Worm (Caenorhabditis elegans) whole organism, L2 larva: ENCODE measurements around the gene cct-6.

Source experiments
- C34F6.9 ChIP-seq: fragments of 150-350 bp; optimal IDR thresholded peaks from 2 replicates; lab custom pipeline; 2014; ENCODE audit warnings: missing biosample characterization, missing genetic modification characterization
- F13H6.1 ChIP-seq: sonication (generic microtip); optimal IDR thresholded peaks from 2 replicates; lab custom pipeline; 2016; ENCODE audit warnings: missing genetic modification characterization, missing compliant biosample characterization
- R02D3.7 ChIP-seq: fragments of 150-350 bp; optimal IDR thresholded peaks from 2 replicates; lab custom pipeline; 2014; ENCODE audit warnings: missing biosample characterization, missing genetic modification characterization
- Y55F3AM.14 ChIP-seq: fragments of 200-800 bp; sonication (Bioruptor generic); optimal IDR thresholded peaks from 2 replicates; lab custom pipeline; 2018; ENCODE audit warnings: mild to moderate bottlenecking, missing genetic modification characterization, missing compliant biosample characterization
- ZK546.5 ChIP-seq: sonication (generic microtip); optimal IDR thresholded peaks from 2 replicates; lab custom pipeline; 2017; ENCODE audit warnings: missing biosample characterization, missing genetic modification characterization
- alr-1 ChIP-seq: fragments of 150-350 bp; optimal IDR thresholded peaks from 2 replicates; lab custom pipeline; 2014; ENCODE audit warnings: missing biosample characterization, missing genetic modification characterization
- aly-2 ChIP-seq: fragments of 150-350 bp; optimal IDR thresholded peaks from 2 replicates; lab custom pipeline; 2014; ENCODE audit warnings: missing biosample characterization, missing genetic modification characterization
- ama-1 ChIP-seq: fragments of 150-350 bp; optimal IDR thresholded peaks from 2 replicates; lab custom pipeline; 2018; ENCODE audit warnings: inconsistent platforms
- blmp-1 ChIP-seq: sonication (generic microtip); optimal IDR thresholded peaks from 2 replicates; lab custom pipeline; 2017; ENCODE audit warnings: missing genetic modification characterization, mild to moderate bottlenecking, missing compliant biosample characterization, antibody characterized with exemption, moderate library complexity; ENCODE audit not compliant: insufficient read depth
- ceh-16 ChIP-seq: fragments of 150-350 bp; optimal IDR thresholded peaks from 2 replicates; lab custom pipeline; 2014; ENCODE audit warnings: missing biosample characterization, missing genetic modification characterization
- ceh-82 ChIP-seq: fragments of 150-350 bp; optimal IDR thresholded peaks from 2 replicates; lab custom pipeline; 2014; ENCODE audit warnings: missing biosample characterization, missing genetic modification characterization
- crh-2 ChIP-seq: sonication (generic microtip); optimal IDR thresholded peaks from 2 replicates; lab custom pipeline; 2017; ENCODE audit warnings: missing biosample characterization, missing genetic modification characterization
- dmd-4 ChIP-seq: sonication (generic microtip); optimal IDR thresholded peaks from 2 replicates; lab custom pipeline; 2017; ENCODE audit warnings: missing biosample characterization, missing genetic modification characterization
- egl-27 ChIP-seq: sonication (generic microtip); optimal IDR thresholded peaks from 3 replicates; lab custom pipeline; 2017; ENCODE audit warnings: missing biosample characterization, missing genetic modification reagents, missing genetic modification characterization
- elt-1 ChIP-seq: fragments of 150-350 bp; optimal IDR thresholded peaks from 2 replicates; lab custom pipeline; 2014; ENCODE audit warnings: missing biosample characterization, missing genetic modification characterization
- elt-3 ChIP-seq: sonication (generic microtip); optimal IDR thresholded peaks from 2 replicates; lab custom pipeline; 2017; ENCODE audit warnings: missing biosample characterization, missing genetic modification characterization
- fos-1 ChIP-seq: fragments of 150-350 bp; optimal IDR thresholded peaks from 2 replicates; lab custom pipeline; 2014; ENCODE audit warnings: missing biosample characterization, missing genetic modification characterization
- gmeb-1 ChIP-seq: fragments of 150-350 bp; optimal IDR thresholded peaks from 2 replicates; lab custom pipeline; 2014; ENCODE audit warnings: missing biosample characterization, missing genetic modification characterization
- lin-11 ChIP-seq: fragments of 150-350 bp; sonication (generic microtip); optimal IDR thresholded peaks from 2 replicates; lab custom pipeline; 2014; ENCODE audit warnings: missing biosample characterization, missing genetic modification characterization, inconsistent platforms, mixed read lengths
- lin-13 ChIP-seq: fragments of 150-350 bp; optimal IDR thresholded peaks from 2 replicates; lab custom pipeline; 2014; ENCODE audit warnings: missing biosample characterization, missing genetic modification reagents, missing genetic modification characterization
- lin-39 ChIP-seq: fragments of 150-350 bp; optimal IDR thresholded peaks from 2 replicates; lab custom pipeline; 2014; ENCODE audit warnings: missing biosample characterization, missing genetic modification reagents, missing genetic modification characterization
- lsy-2 ChIP-seq, 2 experiments: fragments of 150-350 bp in 1 of 2; sonication (generic microtip) in 1 of 2; optimal IDR thresholded peaks; 2 replicates each; lab custom pipeline; 2014 to 2017; ENCODE audit warnings: missing biosample characterization in 2 of 2, missing genetic modification characterization in 2 of 2
- mab-5 ChIP-seq: fragments of 150-350 bp; optimal IDR thresholded peaks from 2 replicates; lab custom pipeline; 2014; ENCODE audit warnings: missing biosample characterization, missing genetic modification characterization
- mbf-1 ChIP-seq: sonication (generic microtip); optimal IDR thresholded peaks from 2 replicates; lab custom pipeline; 2017; ENCODE audit warnings: missing biosample characterization, missing genetic modification characterization
- mdl-1 ChIP-seq, 2 experiments: fragments of 150-350 bp in 1 of 2; sonication (generic microtip) in 1 of 2; optimal IDR thresholded peaks; 2 replicates each; lab custom pipeline; 2017; ENCODE audit warnings: missing biosample characterization in 2 of 2, missing genetic modification characterization in 2 of 2
- nhr-10 ChIP-seq: sonication (generic microtip); optimal IDR thresholded peaks from 2 replicates; lab custom pipeline; 2017; ENCODE audit warnings: missing biosample characterization, missing genetic modification characterization
- nhr-11 ChIP-seq: fragments of 150-350 bp; optimal IDR thresholded peaks from 2 replicates; lab custom pipeline; 2014; ENCODE audit warnings: missing biosample characterization, missing genetic modification characterization
- nhr-12 ChIP-seq: fragments of 150-350 bp; optimal IDR thresholded peaks from 2 replicates; lab custom pipeline; 2014; ENCODE audit warnings: missing biosample characterization, missing genetic modification characterization
- nhr-129 ChIP-seq: fragments of 150-350 bp; optimal IDR thresholded peaks from 2 replicates; lab custom pipeline; 2014; ENCODE audit warnings: missing biosample characterization, missing genetic modification characterization
- nhr-21 ChIP-seq: fragments of 150-350 bp; optimal IDR thresholded peaks from 2 replicates; lab custom pipeline; 2014; ENCODE audit warnings: missing biosample characterization, missing genetic modification characterization
- nhr-23 ChIP-seq: fragments of 150-350 bp; optimal IDR thresholded peaks from 2 replicates; lab custom pipeline; 2014; ENCODE audit warnings: missing biosample characterization, missing genetic modification reagents, missing genetic modification characterization
- nhr-237 ChIP-seq: fragments of 150-350 bp; optimal IDR thresholded peaks from 2 replicates; lab custom pipeline; 2014; ENCODE audit warnings: missing biosample characterization, missing genetic modification characterization
- nhr-25 ChIP-seq: fragments of 150-350 bp; sonication (generic microtip); optimal IDR thresholded peaks from 3 replicates; lab custom pipeline; 2014; ENCODE audit warnings: missing biosample characterization, missing genetic modification characterization
- nhr-6 ChIP-seq: fragments of 150-350 bp; optimal IDR thresholded peaks from 2 replicates; lab custom pipeline; 2014; ENCODE audit warnings: missing biosample characterization, missing genetic modification characterization
- nhr-77 ChIP-seq: fragments of 150-350 bp; optimal IDR thresholded peaks from 2 replicates; lab custom pipeline; 2014; ENCODE audit warnings: missing biosample characterization, missing genetic modification characterization
- peb-1 ChIP-seq: fragments of 150-350 bp; optimal IDR thresholded peaks from 2 replicates; lab custom pipeline; 2014; ENCODE audit warnings: missing biosample characterization, missing genetic modification characterization
- sem-4 ChIP-seq: fragments of 150-350 bp; optimal IDR thresholded peaks from 2 replicates; lab custom pipeline; 2014; ENCODE audit warnings: missing biosample characterization, missing genetic modification reagents, missing genetic modification characterization
- skn-1 ChIP-seq: sonication (generic microtip); optimal IDR thresholded peaks from 2 replicates; lab custom pipeline; 2017; ENCODE audit warnings: missing biosample characterization, missing genetic modification characterization
- sma-3 ChIP-seq: sonication (generic microtip); optimal IDR thresholded peaks from 2 replicates; lab custom pipeline; 2016; ENCODE audit warnings: missing genetic modification reagents, missing genetic modification characterization, missing compliant biosample characterization
- sma-9 ChIP-seq, 2 experiments: fragments of 150-350 bp in 1 of 2; sonication (generic microtip) in 1 of 2; optimal IDR thresholded peaks; 2 replicates each; lab custom pipeline; 2014 to 2016; ENCODE audit warnings: missing genetic modification characterization in 2 of 2, mild to moderate bottlenecking in 1 of 2, missing biosample characterization in 1 of 2, missing compliant biosample characterization in 1 of 2, missing genetic modification reagents in 1 of 2, moderate library complexity in 1 of 2
- snpc-4 ChIP-seq: fragments of 150-350 bp; optimal IDR thresholded peaks from 2 replicates; lab custom pipeline; 2014; ENCODE audit warnings: missing biosample characterization, missing genetic modification characterization
- unc-39 ChIP-seq: fragments of 150-350 bp; optimal IDR thresholded peaks from 2 replicates; lab custom pipeline; 2014; ENCODE audit warnings: missing biosample characterization, missing genetic modification characterization
- unc-55 ChIP-seq: fragments of 150-350 bp; sonication (generic microtip); optimal IDR thresholded peaks from 3 replicates; lab custom pipeline; 2014; ENCODE audit warnings: missing biosample characterization, missing genetic modification reagents, missing genetic modification characterization
- unc-62 ChIP-seq: fragments of 150-350 bp; optimal IDR thresholded peaks from 2 replicates; lab custom pipeline; 2014; ENCODE audit warnings: missing biosample characterization, missing genetic modification reagents, missing genetic modification characterization
- zag-1 ChIP-seq: fragments of 150-350 bp; optimal IDR thresholded peaks from 2 replicates; lab custom pipeline; 2014; ENCODE audit warnings: missing biosample characterization, missing genetic modification characterization
- ztf-1 ChIP-seq: fragments of 200-800 bp; sonication (Bioruptor generic); conservative IDR thresholded peaks from 2 replicates; pipeline ENCODE4 v1.3.6; 2022; ENCODE audit warnings: missing genetic modification characterization, missing compliant biosample characterization
- ztf-11 ChIP-seq: sonication (generic microtip); optimal IDR thresholded peaks from 2 replicates; lab custom pipeline; 2017; ENCODE audit warnings: missing biosample characterization, missing genetic modification characterization
- ztf-4 ChIP-seq: fragments of 150-350 bp; optimal IDR thresholded peaks from 2 replicates; lab custom pipeline; 2014; ENCODE audit warnings: missing biosample characterization, missing genetic modification characterization

The cct-6 gene

DNA sequence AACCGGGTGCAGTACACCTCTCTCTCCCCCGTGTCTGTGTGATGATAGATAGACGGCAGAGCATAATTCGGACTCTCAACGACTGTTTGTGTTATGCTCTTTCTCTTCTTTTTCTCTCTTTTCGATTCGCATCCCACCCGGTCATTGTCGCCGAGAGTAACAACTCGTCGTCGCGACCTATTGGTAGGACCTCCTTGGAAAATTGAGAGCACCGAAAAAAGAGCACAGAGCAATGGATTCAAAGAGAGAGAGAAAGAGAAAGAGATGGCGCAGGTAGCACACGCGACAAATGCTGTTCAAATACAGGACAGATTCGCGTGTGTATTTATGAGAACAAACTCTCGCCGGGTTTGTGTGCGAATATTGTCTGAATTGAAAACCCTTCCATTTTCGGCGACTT lies 11.8 kb downstream of the cct-6 start:
- TF ChIP-seq sma-9 (GFP tag; optimal IDR thresholded peaks at IDR 0.05; lab: Kevin White, UChicago) (no peak), sma-9 (tag; optimal IDR thresholded peaks at IDR 0.05; lab: Kevin White, UChicago) (no peak), nhr-129 (tag; lab: Kevin White, UChicago) (peak; percentile 70), lsy-2 (tag; optimal IDR thresholded peaks at IDR 0.05; lab: Kevin White, UChicago) (peak in 1 of 2 experiments; percentile 8), mdl-1 (tag; optimal IDR thresholded peaks at IDR 0.05; lab: Kevin White, UChicago) (peak in 1 of 2 experiments; percentile 18), nhr-23 (tag; lab: Kevin White, UChicago) (no peak), F13H6.1 (tag; lab: Kevin White, UChicago) (peak; percentile 62)

DNA sequence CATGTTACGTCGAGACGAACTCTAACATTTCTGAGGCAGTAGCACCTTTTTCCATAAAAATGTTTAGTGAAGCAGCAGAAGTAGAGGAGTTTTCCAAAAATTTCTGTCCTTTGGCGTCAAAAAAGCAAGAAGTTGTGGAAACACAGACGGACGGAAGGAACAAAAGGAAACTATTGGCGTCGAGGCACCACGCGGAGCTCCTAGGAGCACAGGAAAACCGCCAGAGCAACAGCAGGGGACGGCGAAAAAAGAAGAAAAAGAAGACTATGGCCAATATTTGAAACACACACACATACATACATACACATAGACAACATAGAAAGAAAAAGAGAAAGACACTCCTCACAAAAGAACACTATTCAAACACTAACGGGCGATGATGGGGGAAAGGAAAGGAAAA lies 12.6 kb downstream of the cct-6 start:
- TF ChIP-seq nhr-25 (tag; lab: Kevin White, UChicago) (no peak), F13H6.1 (tag; lab: Kevin White, UChicago) (no peak), gmeb-1 (tag; lab: Kevin White, UChicago) (no peak), nhr-77 (tag; lab: Kevin White, UChicago) (no peak), lin-11 (tag; lab: Kevin White, UChicago) (no peak), alr-1 (tag; lab: Kevin White, UChicago) (no peak), unc-55 (peak; percentile 47), C34F6.9 (peak; percentile 37)
- TF ChIP-seq, all 48 proteins: peak for 2

DNA sequence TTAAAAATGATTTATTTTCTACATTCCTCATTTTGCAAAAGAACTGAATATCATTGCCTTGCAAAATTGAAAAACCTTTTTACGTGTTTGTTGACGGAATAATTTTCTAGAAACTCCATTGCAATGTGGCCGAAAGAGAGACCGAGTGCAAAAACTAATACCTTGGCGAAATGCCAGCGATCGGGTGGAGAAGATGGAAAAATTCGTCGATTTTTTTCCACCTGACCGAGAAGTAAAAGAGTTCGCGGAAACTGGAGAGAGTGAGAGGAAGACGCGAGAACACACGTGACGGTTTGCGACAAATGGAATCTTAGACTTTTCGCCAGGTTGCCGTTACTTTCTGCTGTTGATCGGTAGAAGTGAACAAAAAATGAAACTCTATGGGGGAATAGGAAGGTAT lies 13.8 kb downstream of the cct-6 start:
- TF ChIP-seq unc-62 (GFP tag; lab: Kevin White, UChicago) (no peak), egl-27 (tag; lab: Kevin White, UChicago) (no peak), ceh-16 (tag; lab: Kevin White, UChicago) (no peak), ZK546.5 (no peak), sem-4 (peak; percentile 37), zag-1 (no peak), sma-3 (GFP tag; lab: Kevin White, UChicago) (peak; percentile 39), nhr-6 (no peak), gmeb-1 (tag; lab: Kevin White, UChicago) (peak; percentile 32), elt-3 (tag; lab: Kevin White, UChicago) (no peak), nhr-12 (tag; lab: Kevin White, UChicago) (no peak), nhr-237 (tag; lab: Kevin White, UChicago) (no peak), F13H6.1 (tag; lab: Kevin White, UChicago) (peak; percentile 25), fos-1 (tag; lab: Kevin White, UChicago) (peak; percentile 19), nhr-10 (tag; lab: Kevin White, UChicago) (no peak), elt-1 (tag; lab: Kevin White, UChicago) (no peak), unc-39 (tag; lab: Kevin White, UChicago) (no peak), ztf-4 (tag; lab: Kevin White, UChicago) (no peak), lsy-2 (tag; optimal IDR thresholded peaks at IDR 0.05; lab: Kevin White, UChicago) (peak in 1 of 2 experiments; percentile 52), peb-1 (tag; lab: Kevin White, UChicago) (no peak), blmp-1 (tag; lab: Kevin White, UChicago) (peak; percentile 48), lin-39 (no peak), dmd-4 (tag; lab: Kevin White, UChicago) (no peak), alr-1 (tag; lab: Kevin White, UChicago) (no peak), nhr-23 (tag; lab: Kevin White, UChicago) (no peak), unc-55 (no peak), crh-2 (peak; percentile 9), ceh-82 (tag; lab: Kevin White, UChicago) (no peak), mdl-1 (tag; optimal IDR thresholded peaks at IDR 0.05; lab: Kevin White, UChicago) (peak; percentile 42 to 63), ztf-1 (GFP tag; lab: Robert Waterston, UW) (no peak), ama-1 (lab: Kevin White, UChicago) (peak; percentile 58), R02D3.7 (tag; lab: Kevin White, UChicago) (no peak), C34F6.9 (peak; percentile 44), snpc-4 (tag; lab: Kevin White, UChicago) (no peak), skn-1 (tag; lab: Kevin White, UChicago) (no peak), nhr-129 (tag; lab: Kevin White, UChicago) (peak; percentile 78), nhr-11 (tag; lab: Kevin White, UChicago) (no peak), nhr-77 (tag; lab: Kevin White, UChicago) (no peak), nhr-25 (tag; lab: Kevin White, UChicago) (peak; percentile 63), lin-13 (GFP tag; lab: Kevin White, UChicago) (no peak), sma-9 (GFP tag; optimal IDR thresholded peaks at IDR 0.05; lab: Kevin White, UChicago) (peak; percentile 73), sma-9 (tag; optimal IDR thresholded peaks at IDR 0.05; lab: Kevin White, UChicago) (no peak), ztf-11 (tag; lab: Kevin White, UChicago) (no peak), nhr-21 (tag; lab: Kevin White, UChicago) (peak; percentile 47), mab-5 (tag; lab: Kevin White, UChicago) (no peak), mbf-1 (no peak), aly-2 (tag; lab: Kevin White, UChicago) (no peak), lin-11 (tag; lab: Kevin White, UChicago) (peak; percentile 12), Y55F3AM.14 (GFP tag; lab: Kevin White, UChicago) (no peak)
